Worm (Caenorhabditis elegans) whole organism, L3 larva: ENCODE data around the gene T28A8.5.
"Not testable (repeated sequence)": the region's sequence is repeated elsewhere in the genome, so short reads cannot be mapped to it uniquely, and the experiment has no call there.

Source experiments
- R02D3.7 ChIP-seq: fragments of 150-350 bp; optimal IDR thresholded peaks from 2 replicates; lab custom pipeline; 2014; ENCODE audit warnings: missing biosample characterization, missing genetic modification characterization
- ZK546.5 ChIP-seq: sonication (generic microtip); optimal IDR thresholded peaks from 2 replicates; lab custom pipeline; 2017; ENCODE audit warnings: missing biosample characterization, missing genetic modification characterization
- aly-2 ChIP-seq: fragments of 150-350 bp; optimal IDR thresholded peaks from 2 replicates; lab custom pipeline; 2014; ENCODE audit warnings: missing biosample characterization, missing genetic modification characterization
- ceh-16 ChIP-seq: sonication (generic microtip); optimal IDR thresholded peaks from 2 replicates; lab custom pipeline; 2017; ENCODE audit warnings: missing biosample characterization, missing genetic modification characterization
- ceh-28 ChIP-seq: fragments of 150-350 bp; optimal IDR thresholded peaks from 2 replicates; lab custom pipeline; 2014; ENCODE audit warnings: missing biosample characterization, missing genetic modification reagents, missing genetic modification characterization
- ceh-82 ChIP-seq: fragments of 150-350 bp; optimal IDR thresholded peaks from 2 replicates; lab custom pipeline; 2014; ENCODE audit warnings: missing biosample characterization, missing genetic modification characterization
- ceh-9 ChIP-seq: sonication (generic microtip); optimal IDR thresholded peaks from 2 replicates; lab custom pipeline; 2018; ENCODE audit warnings: missing biosample characterization, missing genetic modification characterization
- egl-27 ChIP-seq: sonication (generic microtip); optimal IDR thresholded peaks from 4 replicates; lab custom pipeline; 2017; ENCODE audit warnings: missing biosample characterization, missing genetic modification reagents, missing genetic modification characterization
- egl-5 ChIP-seq: fragments of 150-350 bp; optimal IDR thresholded peaks from 2 replicates; lab custom pipeline; 2017; ENCODE audit warnings: missing biosample characterization, missing genetic modification reagents, missing genetic modification characterization, inconsistent platforms
- eor-1 ChIP-seq, 2 experiments: fragments of 150-350 bp; optimal IDR thresholded peaks; 2 replicates each; lab custom pipeline; 2014 to 2018; ENCODE audit warnings: missing biosample characterization in 2 of 2, missing genetic modification characterization in 2 of 2
- fkh-10 ChIP-seq: sonication (generic microtip); optimal IDR thresholded peaks from 2 replicates; lab custom pipeline; 2017; ENCODE audit warnings: missing biosample characterization, missing genetic modification reagents, missing genetic modification characterization
- fos-1 ChIP-seq: fragments of 150-350 bp; optimal IDR thresholded peaks from 2 replicates; lab custom pipeline; 2014; ENCODE audit warnings: missing biosample characterization, missing genetic modification characterization
- hmg-11 ChIP-seq: sonication (generic microtip); optimal IDR thresholded peaks from 2 replicates; lab custom pipeline; 2016; ENCODE audit warnings: missing genetic modification characterization, missing compliant biosample characterization
- lin-15B ChIP-seq: fragments of 150-350 bp; optimal IDR thresholded peaks from 2 replicates; lab custom pipeline; 2014; ENCODE audit warnings: missing biosample characterization, missing genetic modification characterization
- lin-39 ChIP-seq: fragments of 150-350 bp; optimal IDR thresholded peaks from 2 replicates; lab custom pipeline; 2018; ENCODE audit warnings: missing biosample characterization, missing genetic modification reagents, missing genetic modification characterization
- lsy-12 ChIP-seq: sonication (generic microtip); optimal IDR thresholded peaks from 2 replicates; lab custom pipeline; 2016; ENCODE audit warnings: mild to moderate bottlenecking, missing genetic modification characterization, missing compliant biosample characterization
- mml-1 ChIP-seq: fragments of 150-350 bp; sonication (generic microtip); optimal IDR thresholded peaks from 3 replicates; lab custom pipeline; 2014; ENCODE audit warnings: missing biosample characterization, missing genetic modification characterization
- nfya-1 ChIP-seq: sonication (generic microtip); optimal IDR thresholded peaks from 2 replicates; lab custom pipeline; 2017; ENCODE audit warnings: missing genetic modification characterization, mild to moderate bottlenecking, missing compliant biosample characterization, antibody characterized with exemption, moderate library complexity; ENCODE audit not compliant: insufficient read depth
- nhr-11 ChIP-seq: fragments of 150-350 bp; optimal IDR thresholded peaks from 2 replicates; lab custom pipeline; 2014; ENCODE audit warnings: missing biosample characterization, missing genetic modification characterization
- nhr-12 ChIP-seq: fragments of 150-350 bp; optimal IDR thresholded peaks from 2 replicates; lab custom pipeline; 2014; ENCODE audit warnings: missing biosample characterization, missing genetic modification characterization
- nhr-23 ChIP-seq: fragments of 150-350 bp; optimal IDR thresholded peaks from 2 replicates; lab custom pipeline; 2014; ENCODE audit warnings: missing biosample characterization, missing genetic modification reagents, missing genetic modification characterization
- nhr-237 ChIP-seq: fragments of 150-350 bp; optimal IDR thresholded peaks from 2 replicates; lab custom pipeline; 2014; ENCODE audit warnings: missing biosample characterization, missing genetic modification characterization
- nhr-25 ChIP-seq: sonication (generic microtip); optimal IDR thresholded peaks from 2 replicates; lab custom pipeline; 2017; ENCODE audit warnings: missing biosample characterization, missing genetic modification characterization
- nhr-28 ChIP-seq: fragments of 150-350 bp; optimal IDR thresholded peaks from 2 replicates; lab custom pipeline; 2014; ENCODE audit warnings: missing biosample characterization, missing genetic modification characterization
- nhr-43 ChIP-seq: sonication (generic microtip); optimal IDR thresholded peaks from 2 replicates; lab custom pipeline; 2016; ENCODE audit warnings: mild to moderate bottlenecking, missing genetic modification characterization, missing compliant biosample characterization; ENCODE audit not compliant: poor library complexity, severe bottlenecking
- nhr-67 ChIP-seq: fragments of 150-350 bp; optimal IDR thresholded peaks from 2 replicates; lab custom pipeline; 2014; ENCODE audit warnings: missing biosample characterization, missing genetic modification characterization
- nhr-77 ChIP-seq: fragments of 150-350 bp; optimal IDR thresholded peaks from 2 replicates; lab custom pipeline; 2014; ENCODE audit warnings: missing biosample characterization, missing genetic modification characterization
- sea-2 ChIP-seq: fragments of 150-350 bp; sonication (generic microtip); optimal IDR thresholded peaks from 4 replicates; lab custom pipeline; 2014; ENCODE audit warnings: missing biosample characterization, missing genetic modification reagents, missing genetic modification characterization
- skn-1 ChIP-seq: fragments of 150-350 bp; optimal IDR thresholded peaks from 2 replicates; lab custom pipeline; 2014; ENCODE audit warnings: missing biosample characterization, missing genetic modification characterization
- tbx-2 ChIP-seq: sonication (generic microtip); optimal IDR thresholded peaks from 2 replicates; lab custom pipeline; 2016; ENCODE audit warnings: mild to moderate bottlenecking, missing genetic modification characterization, missing compliant biosample characterization
- unc-39 ChIP-seq: sonication (generic microtip); optimal IDR thresholded peaks from 4 replicates; lab custom pipeline; 2017; ENCODE audit warnings: missing biosample characterization, missing genetic modification characterization
- unc-62 ChIP-seq: fragments of 150-350 bp; sonication (generic microtip); optimal IDR thresholded peaks from 4 replicates; lab custom pipeline; 2014; ENCODE audit warnings: missing biosample characterization, missing genetic modification reagents, missing genetic modification characterization
- zag-1 ChIP-seq: fragments of 150-350 bp; optimal IDR thresholded peaks from 2 replicates; lab custom pipeline; 2014; ENCODE audit warnings: missing biosample characterization, missing genetic modification characterization
- ztf-11 ChIP-seq: fragments of 150-350 bp; optimal IDR thresholded peaks from 2 replicates; lab custom pipeline; 2014; ENCODE audit warnings: missing biosample characterization, missing genetic modification characterization
- ztf-4 ChIP-seq: fragments of 150-350 bp; optimal IDR thresholded peaks from 2 replicates; lab custom pipeline; 2014; ENCODE audit warnings: missing biosample characterization, missing genetic modification characterization

The T28A8.5 gene

ce11 chrIII:13492377-13492776, 9.1 kb upstream of the T28A8.5 start, which contains the start of gene twk-40:
Gene twk-40 (minus strand): TSS chrIII:13492477.
- TF ChIP-seq nhr-12 (tag; lab: Kevin White, UChicago), result no peak
- TF ChIP-seq aly-2 (tag; lab: Kevin White, UChicago), result no peak
- TF ChIP-seq nhr-11 (tag; lab: Kevin White, UChicago), result no peak
- TF ChIP-seq ceh-28 (tag; lab: Kevin White, UChicago), result no peak
- no peak for TF ChIP-seq zag-1 (tag; lab: Kevin White, UChicago)
- TF ChIP-seq nhr-43 (tag; lab: Kevin White, UChicago), result no peak
- TF ChIP-seq unc-62, result no peak
- TF ChIP-seq ceh-82 (tag; lab: Kevin White, UChicago), result no peak
- no peak for TF ChIP-seq nhr-67 (tag; lab: Kevin White, UChicago)
- TF ChIP-seq mml-1 (tag; lab: Kevin White, UChicago), result no peak

ce11 chrIII:13495571-13495970, 5.9 kb upstream of the T28A8.5 start, which contains the start of gene T28A8.2:
Gene T28A8.2 (minus strand): TSS chrIII:13495671.
- no peak for TF ChIP-seq nhr-23 (tag; lab: Kevin White, UChicago)
- no peak for TF ChIP-seq fos-1 (tag; lab: Kevin White, UChicago)
- TF ChIP-seq lin-15B, result no peak
- no peak for TF ChIP-seq lin-39 (tag; lab: Kevin White, UChicago)
- TF ChIP-seq nhr-237, result no peak

- TF ChIP-seq fkh-10 (GFP tag; lab: Kevin White, UChicago); ceh-82 (tag; lab: Kevin White, UChicago); nfya-1 (tag; lab: Kevin White, UChicago): not testable (repeated sequence)
These were observed 2.5 kb upstream of the T28A8.5 start, which contains the start of gene T28A8.6 for ce11 chrIII:13498899-13499298. Gene T28A8.6 (plus strand): TSS chrIII:13499199.

ce11 chrIII:13502513-13502912, 1.1 kb downstream of the T28A8.5 start, which contains the start of gene T28A8.8:
Gene T28A8.8 (plus strand): TSS chrIII:13502813.
- TF ChIP-seq egl-27 (tag; lab: Kevin White, UChicago) (no peak), ztf-4 (tag; lab: Kevin White, UChicago) (no peak), ztf-11 (tag; lab: Kevin White, UChicago) (no peak), nhr-23 (tag; lab: Kevin White, UChicago) (no peak), unc-39 (no peak), ceh-16 (tag; lab: Kevin White, UChicago) (no peak), hmg-11 (tag; lab: Kevin White, UChicago) (no peak), skn-1 (tag; lab: Kevin White, UChicago) (no peak), fkh-10 (GFP tag; lab: Kevin White, UChicago) (no peak), nhr-28 (tag; lab: Kevin White, UChicago) (no peak), zag-1 (tag; lab: Kevin White, UChicago) (no peak), egl-5 (tag; lab: Kevin White, UChicago) (no peak), ceh-28 (tag; lab: Kevin White, UChicago) (no peak), sea-2 (GFP tag; lab: Kevin White, UChicago) (no peak), ceh-9 (tag; lab: Kevin White, UChicago) (no peak), aly-2 (tag; lab: Kevin White, UChicago) (no peak), nhr-237 (no peak), unc-62 (no peak), eor-1 (tag; optimal IDR thresholded peaks at IDR 0.05; lab: Kevin White, UChicago) (no peak)

DNA sequence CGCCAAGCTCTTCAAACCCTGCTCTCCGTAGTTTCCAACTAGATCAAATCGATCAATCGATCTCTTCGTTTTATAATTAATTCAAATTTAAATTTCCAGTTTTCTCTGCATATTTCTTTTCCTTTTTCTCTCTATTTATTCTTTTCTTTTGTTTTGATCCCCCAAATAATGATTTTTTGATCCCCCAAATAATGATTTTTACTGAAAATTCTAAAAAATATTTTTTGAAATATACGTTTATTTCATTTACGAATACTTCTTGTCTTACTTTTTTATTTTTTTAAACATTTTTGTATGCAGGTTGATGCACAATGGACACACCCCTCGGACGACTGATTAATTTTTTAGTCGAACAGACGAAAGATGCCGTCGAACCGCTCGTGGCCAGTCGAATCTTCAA, 1.9 kb downstream of the T28A8.5 start, which contains the start of gene T28A8.4:
Gene T28A8.4, plus strand, starts transcription at position 301 of the 400 bp plus-strand sequence.
- TF ChIP-seq lsy-12 (tag; lab: Kevin White, UChicago) (no peak), nhr-23 (tag; lab: Kevin White, UChicago) (no peak), nfya-1 (tag; lab: Kevin White, UChicago) (no peak), nhr-77 (no peak), tbx-2 (tag; lab: Kevin White, UChicago) (no peak), nhr-67 (tag; lab: Kevin White, UChicago) (no peak), aly-2 (tag; lab: Kevin White, UChicago) (no peak), skn-1 (tag; lab: Kevin White, UChicago) (no peak), R02D3.7 (tag; lab: Kevin White, UChicago) (no peak), nhr-43 (tag; lab: Kevin White, UChicago) (no peak), ZK546.5 (no peak), nhr-25 (tag; lab: Kevin White, UChicago) (no peak), fkh-10 (GFP tag; lab: Kevin White, UChicago) (no peak)
